Worm (Caenorhabditis elegans): Measurements from ENCODE around the gene Y37E11B.5.

ce11 chrIV:3590821-3591220 lies 7.5 kb downstream of the Y37E11B.5 start:
- no peak for TF ChIP-seq F55B11.4 (tag; optimal IDR thresholded peaks at IDR 0.05; ENCODE audit: borderline replicate concordance, insufficient read depth)
- no peak for TF ChIP-seq attf-3 (GFP tag; conservative IDR thresholded peaks at IDR 0.05)
- no peak for TF ChIP-seq F23B12.7 (tag; optimal IDR thresholded peaks at IDR 0.05; ENCODE audit: insufficient read depth)
